Worm (Caenorhabditis elegans): ENCODE data around the gene ZC53.1.

- TF ChIP-seq ztf-11 (tag; optimal IDR thresholded peaks at IDR 0.05), result no peak
- no peak for TF ChIP-seq nhr-77 (tag; optimal IDR thresholded peaks at IDR 0.05)
Measured at ce11 chrX:1939248-1939647, 26.1 kb upstream of the ZC53.1 start.
